Fruit fly (Drosophila melanogaster) whole organism: ENCODE measurements around the gene ND-B17.2.

Experiments used
- CG8478 ChIP-seq: fragments of >200 bp; optimal IDR thresholded peaks from 2 replicates; lab custom pipeline; 2018; ENCODE audit warnings: inconsistent platforms
- Dll ChIP-seq: fragments of >200 bp; optimal IDR thresholded peaks from 2 replicates; lab custom pipeline; 2017
- EcR ChIP-seq, 2 experiments: fragments of >200 bp; optimal IDR thresholded peaks; 2 replicates each; lab custom pipeline; 2017; ENCODE audit warnings: missing biosample characterization in 2 of 2, missing genetic modification characterization in 2 of 2, missing genetic modification reagents in 2 of 2
- pan ChIP-seq: fragments of >200 bp; optimal IDR thresholded peaks from 2 replicates; lab custom pipeline; 2017
- psq ChIP-seq: fragments of >200 bp; optimal IDR thresholded peaks from 2 replicates; lab custom pipeline; 2017
- usp ChIP-seq: fragments of >200 bp; optimal IDR thresholded peaks from 2 replicates; lab custom pipeline; 2017; ENCODE audit warnings: missing biosample characterization, missing genetic modification characterization, mixed read lengths

Gene ND-B17.2

dm6 chr2L:2576565-2577360 is 3.2 kb downstream of the ND-B17.2 start, which contains the start of gene insv:
Gene insv (minus strand): TSS chr2L:2576997.
- TF ChIP-seq EcR (GFP tag; optimal IDR thresholded peaks at IDR 0.05; lab: Kevin White, UChicago) (no peak), Dll (lab: Kevin White, UChicago) (no peak), usp (no peak), pan (lab: Kevin White, UChicago) (no peak), CG8478 (lab: Kevin White, UChicago) (no peak), psq (lab: Kevin White, UChicago) (no peak)

dm6 chr2L:2574717-2575273 is 5.2 kb downstream of the ND-B17.2 start, which contains the start of the genes Rad1 and Sws1:
Gene Rad1 (minus strand): TSS chr2L:2575052.
Gene Sws1 (minus strand): TSS chr2L:2575052.
- TF ChIP-seq psq (lab: Kevin White, UChicago) (no peak), CG8478 (lab: Kevin White, UChicago) (no peak), pan (lab: Kevin White, UChicago) (no peak), Dll (lab: Kevin White, UChicago) (no peak), usp (no peak), EcR (GFP tag; optimal IDR thresholded peaks at IDR 0.05; lab: Kevin White, UChicago) (no peak)

dm6 chr2L:2572937-2573336 is 7.0 kb downstream of the ND-B17.2 start, which contains the start of gene Cyp309a2:
Gene Cyp309a2 (minus strand): TSS chr2L:2573037.
- no peak for TF ChIP-seq Dll (lab: Kevin White, UChicago)
- no peak for TF ChIP-seq psq (lab: Kevin White, UChicago)
- no peak for TF ChIP-seq EcR (GFP tag; optimal IDR thresholded peaks at IDR 0.05; lab: Kevin White, UChicago)

- TF ChIP-seq EcR (GFP tag; optimal IDR thresholded peaks at IDR 0.05; lab: Kevin White, UChicago), result no peak
- TF ChIP-seq Dll (lab: Kevin White, UChicago), result no peak
Measured at dm6 chr2L:2564758-2565157, 15.2 kb downstream of the ND-B17.2 start, which contains the start of gene Cyp309a1. Gene Cyp309a1 (minus strand): TSS chr2L:2564830.

dm6 chr2L:2552725-2553124 is 27.2 kb downstream of the ND-B17.2 start, which contains the start of gene CG3515:
Gene CG3515 (minus strand): TSS chr2L:2552825.
- TF ChIP-seq CG8478 (lab: Kevin White, UChicago) (no peak), psq (lab: Kevin White, UChicago) (no peak), Dll (lab: Kevin White, UChicago) (no peak)

- TF ChIP-seq psq (lab: Kevin White, UChicago), result no peak
- no peak for TF ChIP-seq Dll (lab: Kevin White, UChicago)
- TF ChIP-seq CG8478 (lab: Kevin White, UChicago), result no peak
- no peak for TF ChIP-seq pan (lab: Kevin White, UChicago)
Measured at dm6 chr2L:2542491-2542890, 37.5 kb downstream of the ND-B17.2 start.
